Worm (Caenorhabditis elegans): Measurements from ENCODE around the gene C28H8.3.
A peak's percentile ranks its signal among the peaks of the same experiment; 100 is the strongest.

Gene C28H8.3

ce11 chrIII:5921067-5921678, 12.7 kb downstream of the C28H8.3 start (continued):
- no peak for TF ChIP-seq lin-38 (GFP tag; IDR thresholded peaks at IDR 0.05)
- no peak for TF ChIP-seq hmg-1.1 (GFP tag; IDR thresholded peaks at IDR 0.05)
- TF ChIP-seq lin-29 (GFP tag; IDR thresholded peaks at IDR 0.05) = no peak
- no peak for TF ChIP-seq saeg-2 (GFP tag; IDR thresholded peaks at IDR 0.05)
- TF ChIP-seq ces-1 (GFP tag; optimal IDR thresholded peaks at IDR 0.05) = no peak
- peak; percentile 70 for TF ChIP-seq mxl-3 (GFP tag; optimal IDR thresholded peaks at IDR 0.05)
- peak; percentile 52 for TF ChIP-seq nhr-28 (tag; optimal IDR thresholded peaks at IDR 0.05)
- TF ChIP-seq hlh-30 (tag; optimal IDR thresholded peaks at IDR 0.05; ENCODE audit: insufficient read depth) = peak; percentile 62
- TF ChIP-seq nhr-42 (GFP tag; IDR thresholded peaks at IDR 0.05) = no peak
- TF ChIP-seq unc-39 (tag; optimal IDR thresholded peaks at IDR 0.05) = no peak
- TF ChIP-seq snpc-1.2 (GFP tag; IDR thresholded peaks at IDR 0.05) = no peak
- peak; percentile 52 for TF ChIP-seq hlh-11 (tag; optimal IDR thresholded peaks at IDR 0.05)
- peak; percentile 41 for TF ChIP-seq cey-2 (tag; optimal IDR thresholded peaks at IDR 0.05; ENCODE audit: borderline replicate concordance, insufficient read depth)
- TF ChIP-seq sdz-12 (GFP tag; optimal IDR thresholded peaks at IDR 0.05) = no peak
- no peak for TF ChIP-seq T20F7.1 (GFP tag; optimal IDR thresholded peaks at IDR 0.05)
- TF ChIP-seq duxl-1 (tag; optimal IDR thresholded peaks at IDR 0.05; ENCODE audit: poor library complexity) = no peak
- TF ChIP-seq spr-1 (tag; optimal IDR thresholded peaks at IDR 0.05) = no peak
- TF ChIP-seq mdl-1 (tag; optimal IDR thresholded peaks at IDR 0.05) = peak in 1 of 2 experiments; percentile 36
- no peak for TF ChIP-seq ceh-20 (GFP tag; IDR thresholded peaks at IDR 0.05)
- TF ChIP-seq rbr-2 (tag; optimal IDR thresholded peaks at IDR 0.05) = no peak
- no peak for TF ChIP-seq attf-4 (tag; optimal IDR thresholded peaks at IDR 0.05)
- TF ChIP-seq daf-8 (GFP tag; IDR thresholded peaks at IDR 0.05) = no peak
- TF ChIP-seq lin-13 (GFP tag; optimal IDR thresholded peaks at IDR 0.05) = no peak
- no peak for TF ChIP-seq arid-1 (GFP tag; conservative IDR thresholded peaks at IDR 0.05)
- TF ChIP-seq zip-2 (tag; optimal IDR thresholded peaks at IDR 0.05) = no peak
- TF ChIP-seq Y48G9A.11 (GFP tag; IDR thresholded peaks at IDR 0.05) = no peak
- no peak for TF ChIP-seq nhr-6 (tag; optimal IDR thresholded peaks at IDR 0.05)
- peak; percentile 50 for TF ChIP-seq dmd-6 (GFP tag; IDR thresholded peaks at IDR 0.05)
- no peak for TF ChIP-seq zfp-3 (GFP tag; conservative IDR thresholded peaks at IDR 0.05)
- no peak for TF ChIP-seq tag-97 (GFP tag; IDR thresholded peaks at IDR 0.05)
- TF ChIP-seq lsy-2 (tag; optimal IDR thresholded peaks at IDR 0.05) = peak in 1 of 2 experiments; percentile 20
- no peak for TF ChIP-seq F49E8.2 (tag; optimal IDR thresholded peaks at IDR 0.05; ENCODE audit: borderline replicate concordance)
- no peak for TF ChIP-seq ztf-11 (tag; optimal IDR thresholded peaks at IDR 0.05)
- peak; percentile 34 for TF ChIP-seq dve-1 (tag; optimal IDR thresholded peaks at IDR 0.05; ENCODE audit: insufficient read depth)
- TF ChIP-seq D1046.2 (GFP tag; IDR thresholded peaks at IDR 0.05) = no peak

- TF ChIP-seq ceh-44 (GFP tag; IDR thresholded peaks at IDR 0.05) (no peak), mdl-1 (tag; optimal IDR thresholded peaks at IDR 0.05) (peak in 1 of 2 experiments; percentile 59), R02D3.7 (tag; optimal IDR thresholded peaks at IDR 0.05) (no peak), nhr-48 (tag; optimal IDR thresholded peaks at IDR 0.05) (peak; percentile 15), dmd-8 (GFP tag; IDR thresholded peaks at IDR 0.05) (no peak), D1046.2 (GFP tag; IDR thresholded peaks at IDR 0.05) (no peak), nhr-28 (tag; optimal IDR thresholded peaks at IDR 0.05) (peak; percentile 80), Y48G9A.11 (GFP tag; IDR thresholded peaks at IDR 0.05) (no peak), lsy-2 (tag; optimal IDR thresholded peaks at IDR 0.05) (peak in 1 of 2 experiments; percentile 6), cey-2 (tag; optimal IDR thresholded peaks at IDR 0.05; ENCODE audit: borderline replicate concordance, insufficient read depth) (no peak), aly-2 (tag; optimal IDR thresholded peaks at IDR 0.05) (no peak), hlh-11 (tag; optimal IDR thresholded peaks at IDR 0.05) (peak; percentile 48), php-3 (GFP tag; IDR thresholded peaks at IDR 0.05) (0 out of 2 replicates have a peak, but pooled peaks have one; percentile 24), mxl-3 (GFP tag; optimal IDR thresholded peaks at IDR 0.05) (peak; percentile 50), hlh-30 (tag; optimal IDR thresholded peaks at IDR 0.05; ENCODE audit: insufficient read depth) (peak; percentile 43), unc-62 (GFP tag; optimal IDR thresholded peaks at IDR 0.05 in 1 of 2) (peak in 1 of 2 experiments; percentile 72), unc-62 (tag; optimal IDR thresholded peaks at IDR 0.05) (peak; percentile 42)
Measured at ce11 chrIII:5922236-5922635, 13.7 kb downstream of the C28H8.3 start.

Data from whole organism, L4 larva.